Fruit fly (Drosophila melanogaster) whole organism, prepupa: ENCODE measurements around the gene Ilk.

Experiments
- Blimp-1 ChIP-seq: fragments of 200-800 bp; sonication (Bioruptor generic); optimal IDR thresholded peaks from 3 replicates; lab custom pipeline; 2017; ENCODE audit warnings: missing biosample characterization, missing genetic modification characterization, mild to moderate bottlenecking, moderate library complexity, missing genetic modification reagents
- CG10669 ChIP-seq: fragments of 200-800 bp; sonication (Bioruptor generic); optimal IDR thresholded peaks from 3 replicates; lab custom pipeline; 2018; ENCODE audit warnings: missing biosample characterization, mild to moderate bottlenecking, missing genetic modification characterization, moderate library complexity
- CG16779 ChIP-seq: fragments of 200-800 bp; sonication (Bioruptor generic); optimal IDR thresholded peaks from 3 replicates; lab custom pipeline; 2017; ENCODE audit warnings: missing biosample characterization, mild to moderate bottlenecking, missing genetic modification characterization
- CG3032 ChIP-seq: fragments of 200-800 bp; optimal IDR thresholded peaks from 2 replicates; lab custom pipeline; 2019; ENCODE audit warnings: missing biosample characterization, mild to moderate bottlenecking, missing genetic modification characterization, moderate library complexity
- CG3919 ChIP-seq: fragments of 200-800 bp; sonication (Bioruptor generic); optimal IDR thresholded peaks from 3 replicates; lab custom pipeline; 2016; ENCODE audit warnings: missing biosample characterization, missing genetic modification characterization
- CG8119 ChIP-seq: fragments of 200-800 bp; sonication (Bioruptor generic); IDR thresholded peaks from 3 replicates; pipeline ENCODE4 v1.3.6; 2022; ENCODE audit warnings: missing biosample characterization, missing genetic modification characterization
- Gug ChIP-seq: fragments of 200-800 bp; sonication (Bioruptor generic); IDR thresholded peaks from 2 replicates; pipeline ENCODE4 v1.3.6; 2022; ENCODE audit warnings: missing biosample characterization, missing genetic modification characterization
- Lpt ChIP-seq: fragments of 200-800 bp; sonication (Bioruptor generic); optimal IDR thresholded peaks from 3 replicates; lab custom pipeline; 2016; ENCODE audit warnings: missing biosample characterization, missing genetic modification characterization
- OdsH ChIP-seq: fragments of 200-800 bp; sonication (Bioruptor generic); optimal IDR thresholded peaks from 3 replicates; lab custom pipeline; 2016; ENCODE audit warnings: missing biosample characterization, missing genetic modification characterization
- fd85E ChIP-seq: fragments of 200-800 bp; sonication (Bioruptor generic); optimal IDR thresholded peaks from 3 replicates; lab custom pipeline; 2016; ENCODE audit warnings: missing biosample characterization, missing genetic modification characterization
- vri ChIP-seq: fragments of 200-800 bp; sonication (Bioruptor generic); optimal IDR thresholded peaks from 3 replicates; lab custom pipeline; 2016; ENCODE audit warnings: missing biosample characterization, mild to moderate bottlenecking, missing genetic modification characterization

- TF ChIP-seq CG16779 (no peak), vri (GFP tag; lab: Kevin White, UChicago) (no peak), CG8119 (GFP tag; lab: Robert Waterston, UW) (peak; percentile 81), CG3032 (tag; lab: Kevin White, UChicago) (no peak), fd85E (GFP tag; lab: Kevin White, UChicago) (no peak), CG3919 (GFP tag; lab: Kevin White, UChicago) (peak; percentile 26), OdsH (GFP tag; lab: Kevin White, UChicago) (peak; percentile 53), CG10669 (GFP tag; lab: Kevin White, UChicago) (no peak), Gug (GFP tag; lab: Robert Waterston, UW) (peak; percentile 56), Blimp-1 (GFP tag; lab: Kevin White, UChicago) (no peak), Lpt (GFP tag; lab: Kevin White, UChicago) (peak; percentile 40)
Measured at dm6 chr3L:21224274-21224673, 7.6 kb downstream of the Ilk start.
